Worm (Caenorhabditis elegans) whole organism, L4 larva: ENCODE measurements around the gene npax-4.

Experiments
- Y105C5A.15 ChIP-seq: fragments of 200-800 bp; sonication (Bioruptor generic); IDR thresholded peaks from 2 replicates; pipeline ENCODE4 v1.3.6; 2022; ENCODE audit warnings: missing genetic modification characterization, missing compliant biosample characterization
- ZK546.5 ChIP-seq, 2 experiments: sonication (generic microtip); optimal IDR thresholded peaks; 2 replicates each; lab custom pipeline; 2017; ENCODE audit warnings: missing biosample characterization in 2 of 2, missing genetic modification characterization in 2 of 2
- ama-1 ChIP-seq: fragments of 150-350 bp; optimal IDR thresholded peaks from 2 replicates; lab custom pipeline; 2014; ENCODE audit warnings: inconsistent platforms, mixed read lengths
- ceh-82 ChIP-seq: sonication (generic microtip); optimal IDR thresholded peaks from 2 replicates; lab custom pipeline; 2017; ENCODE audit warnings: missing biosample characterization, missing genetic modification characterization
- ces-1 ChIP-seq: fragments of 150-350 bp; sonication (generic microtip); optimal IDR thresholded peaks from 4 replicates; lab custom pipeline; 2014; ENCODE audit warnings: missing biosample characterization, missing genetic modification reagents, missing genetic modification characterization
- lin-13 ChIP-seq: fragments of 150-350 bp; optimal IDR thresholded peaks from 2 replicates; lab custom pipeline; 2014; ENCODE audit warnings: missing biosample characterization, missing genetic modification reagents, missing genetic modification characterization
- pqm-1 ChIP-seq: sonication (generic microtip); optimal IDR thresholded peaks from 2 replicates; lab custom pipeline; 2017; ENCODE audit warnings: missing biosample characterization, missing genetic modification characterization
- snpc-4 ChIP-seq: fragments of 150-350 bp; optimal IDR thresholded peaks from 2 replicates; lab custom pipeline; 2014; ENCODE audit warnings: missing biosample characterization, missing genetic modification characterization
- tag-97 ChIP-seq: fragments of 200-800 bp; sonication (Bioruptor generic); IDR thresholded peaks from 2 replicates; pipeline ENCODE4 v1.3.6; 2022; ENCODE audit warnings: missing genetic modification characterization, missing compliant biosample characterization
- unc-62 ChIP-seq, 3 experiments: fragments of 150-350 bp in 1 of 3; sonication (generic microtip); optimal IDR thresholded peaks in 2 of 3; peaks in 1 of 3; 1 replicate in 1 of 3; 2 replicates in 2 of 3; lab custom pipeline; 2014 to 2017; ENCODE audit warnings: missing biosample characterization in 3 of 3, missing genetic modification characterization in 3 of 3, missing genetic modification reagents in 3 of 3, missing genotype in 1 of 3
- zip-11 ChIP-seq: fragments of 200-800 bp; sonication (Bioruptor generic); IDR thresholded peaks from 2 replicates; pipeline ENCODE4 v1.3.6; 2022; ENCODE audit warnings: missing genetic modification characterization, missing compliant biosample characterization

ce11 chrIV:8921956-8922355 lies 42.2 kb upstream of the npax-4 start, which contains the start of gene D1046.16:
- no peak for TF ChIP-seq ces-1 (GFP tag; lab: Kevin White, UChicago)
- no peak for TF ChIP-seq zip-11
- no peak for TF ChIP-seq pqm-1 (tag; lab: Kevin White, UChicago)
- TF ChIP-seq Y105C5A.15 (GFP tag; lab: Robert Waterston, UW), result no peak
- TF ChIP-seq ama-1 (lab: Kevin White, UChicago), result no peak
- no peak for TF ChIP-seq tag-97
- TF ChIP-seq snpc-4 (tag; lab: Kevin White, UChicago), result no peak
- TF ChIP-seq lin-13 (GFP tag; lab: Kevin White, UChicago), result no peak
- TF ChIP-seq ZK546.5 (tag; optimal IDR thresholded peaks at IDR 0.05; lab: Kevin White, UChicago), result no peak
- TF ChIP-seq ceh-82 (tag; lab: Kevin White, UChicago), result no peak
- peak in 1 of 2 experiments; percentile 15 for TF ChIP-seq unc-62 (GFP tag; optimal IDR thresholded peaks at IDR 0.05 in 1 of 2; lab: Kevin White, UChicago)
- TF ChIP-seq unc-62 (tag; optimal IDR thresholded peaks at IDR 0.05; lab: Kevin White, UChicago), result no peak
